Worm (Caenorhabditis elegans) whole organism, L4 larva: Measurements from ENCODE around the gene sra-12.

Experiments
- F37D6.2 ChIP-seq: sonication (generic microtip); optimal IDR thresholded peaks from 2 replicates; lab custom pipeline; 2016; ENCODE audit warnings: mild to moderate bottlenecking, missing genetic modification characterization, missing compliant biosample characterization
- F44E2.7 ChIP-seq: fragments of 200-800 bp; sonication (Bioruptor generic); IDR thresholded peaks from 2 replicates; pipeline ENCODE4 v2.1.2; 2022; ENCODE audit warnings: missing genetic modification characterization, missing compliant biosample characterization
- Y105C5A.15 ChIP-seq: fragments of 200-800 bp; sonication (Bioruptor generic); IDR thresholded peaks from 2 replicates; pipeline ENCODE4 v1.3.6; 2022; ENCODE audit warnings: missing genetic modification characterization, missing compliant biosample characterization
- Y5F2A.4 ChIP-seq: fragments of 200-800 bp; sonication (Bioruptor generic); optimal IDR thresholded peaks from 2 replicates; lab custom pipeline; 2018; ENCODE audit warnings: mild to moderate bottlenecking, missing genetic modification characterization, missing compliant biosample characterization
- aha-1 ChIP-seq: fragments of 150-350 bp; peaks from one replicate; lab custom pipeline; 2014; ENCODE audit warnings: missing biosample characterization, missing genetic modification characterization
- aly-2 ChIP-seq: sonication (generic microtip); optimal IDR thresholded peaks from 2 replicates; lab custom pipeline; 2018; ENCODE audit warnings: missing biosample characterization, missing genetic modification characterization
- attf-4 ChIP-seq: sonication (generic microtip); optimal IDR thresholded peaks from 3 replicates; lab custom pipeline; 2017; ENCODE audit warnings: missing biosample characterization, missing genetic modification characterization
- ceh-20 ChIP-seq: fragments of 200-800 bp; sonication (Bioruptor generic); IDR thresholded peaks from 2 replicates; pipeline ENCODE4 v1.3.6; 2022; ENCODE audit warnings: missing genetic modification reagents, missing genetic modification characterization, missing compliant biosample characterization
- ceh-44 ChIP-seq: fragments of 200-800 bp; sonication (Bioruptor generic); IDR thresholded peaks from 2 replicates; pipeline ENCODE4 v1.3.6; 2022; ENCODE audit warnings: missing genetic modification reagents, missing genetic modification characterization, missing compliant biosample characterization
- ceh-62 ChIP-seq: sonication (generic microtip); optimal IDR thresholded peaks from 2 replicates; lab custom pipeline; 2017; ENCODE audit warnings: missing biosample characterization, missing genetic modification characterization
- ceh-82 ChIP-seq: sonication (generic microtip); optimal IDR thresholded peaks from 2 replicates; lab custom pipeline; 2017; ENCODE audit warnings: missing biosample characterization, missing genetic modification characterization
- daf-12 ChIP-seq: fragments of 150-350 bp; optimal IDR thresholded peaks from 2 replicates; lab custom pipeline; 2014; ENCODE audit warnings: missing biosample characterization, missing genetic modification reagents, missing genetic modification characterization
- daf-16 ChIP-seq, 3 experiments: sonication (generic microtip); optimal IDR thresholded peaks; 2 replicates each; lab custom pipeline; 2016 to 2017; ENCODE audit warnings: missing genetic modification characterization in 3 of 3, missing genetic modification reagents in 3 of 3, mild to moderate bottlenecking in 2 of 3, missing compliant biosample characterization in 2 of 3, missing biosample characterization in 1 of 3, moderate library complexity in 1 of 3
- dmd-9 ChIP-seq: fragments of 200-800 bp; sonication (Bioruptor generic); IDR thresholded peaks from 2 replicates; pipeline ENCODE4 v1.3.6; 2022; ENCODE audit warnings: missing genetic modification reagents, missing genetic modification characterization, missing compliant biosample characterization
- duxl-1 ChIP-seq: sonication (generic microtip); optimal IDR thresholded peaks from 2 replicates; lab custom pipeline; 2016; ENCODE audit warnings: mild to moderate bottlenecking, missing genetic modification characterization, moderate library complexity, missing compliant biosample characterization; ENCODE audit not compliant: poor library complexity
- egl-43 ChIP-seq: fragments of 200-800 bp; sonication (Bioruptor generic); IDR thresholded peaks from 2 replicates; pipeline ENCODE4 v1.3.6; 2022; ENCODE audit warnings: missing genetic modification reagents, missing genetic modification characterization, missing compliant biosample characterization
- fkh-10 ChIP-seq: fragments of 150-350 bp; optimal IDR thresholded peaks from 2 replicates; lab custom pipeline; 2014; ENCODE audit warnings: missing biosample characterization, missing genetic modification reagents, missing genetic modification characterization
- fos-1 ChIP-seq: fragments of 150-350 bp; optimal IDR thresholded peaks from 2 replicates; lab custom pipeline; 2014; ENCODE audit warnings: missing biosample characterization, missing genetic modification characterization
- hif-1 ChIP-seq, 2 experiments: sonication (generic microtip); optimal IDR thresholded peaks; 2 replicates each; lab custom pipeline; 2016 to 2017; ENCODE audit warnings: missing compliant biosample characterization in 2 of 2, missing genetic modification characterization in 2 of 2, missing genetic modification reagents in 2 of 2, missing genotype in 2 of 2, mild to moderate bottlenecking in 1 of 2
- jun-1 ChIP-seq: fragments of 150-350 bp; optimal IDR thresholded peaks from 2 replicates; lab custom pipeline; 2014; ENCODE audit warnings: missing biosample characterization, missing genetic modification reagents, missing genetic modification characterization
- lin-13 ChIP-seq: fragments of 150-350 bp; optimal IDR thresholded peaks from 2 replicates; lab custom pipeline; 2014; ENCODE audit warnings: missing biosample characterization, missing genetic modification reagents, missing genetic modification characterization
- lir-3 ChIP-seq: sonication (generic microtip); optimal IDR thresholded peaks from 2 replicates; lab custom pipeline; 2016; ENCODE audit warnings: mild to moderate bottlenecking, missing genetic modification characterization, missing compliant biosample characterization
- madf-5 ChIP-seq, 2 experiments: fragments of 200-800 bp; sonication (Bioruptor generic); IDR thresholded peaks; 2 replicates each; pipeline ENCODE4 v1.3.6; 2022; ENCODE audit warnings: missing compliant biosample characterization in 2 of 2, missing genetic modification characterization in 2 of 2
- mdl-1 ChIP-seq, 2 experiments: fragments of 150-350 bp in 1 of 2; sonication (generic microtip) in 1 of 2; optimal IDR thresholded peaks; 2 replicates each; lab custom pipeline; 2014 to 2017; ENCODE audit warnings: missing biosample characterization in 2 of 2, missing genetic modification characterization in 2 of 2
- mep-1 ChIP-seq: fragments of 150-350 bp; sonication (generic microtip); optimal IDR thresholded peaks from 3 replicates; lab custom pipeline; 2014; ENCODE audit warnings: missing biosample characterization, missing genetic modification characterization
- mxl-3 ChIP-seq: fragments of 200-800 bp; sonication (Bioruptor generic); optimal IDR thresholded peaks from 2 replicates; lab custom pipeline; 2018; ENCODE audit warnings: mild to moderate bottlenecking, missing genetic modification characterization, missing compliant biosample characterization
- nhr-10 ChIP-seq: fragments of 150-350 bp; optimal IDR thresholded peaks from 2 replicates; lab custom pipeline; 2014; ENCODE audit warnings: missing biosample characterization, missing genetic modification characterization
- nhr-11 ChIP-seq: fragments of 150-350 bp; optimal IDR thresholded peaks from 2 replicates; lab custom pipeline; 2014; ENCODE audit warnings: missing biosample characterization, missing genetic modification characterization
- nhr-25 ChIP-seq: sonication (generic microtip); optimal IDR thresholded peaks from 2 replicates; lab custom pipeline; 2017; ENCODE audit warnings: missing genetic modification characterization, mild to moderate bottlenecking, missing compliant biosample characterization, antibody characterized with exemption, moderate library complexity, borderline replicate concordance; ENCODE audit not compliant: insufficient read depth
- nhr-41 ChIP-seq: fragments of 200-800 bp; sonication (Bioruptor generic); IDR thresholded peaks from 2 replicates; pipeline ENCODE4 v1.3.6; 2022; ENCODE audit warnings: missing genetic modification reagents, missing genetic modification characterization, missing compliant biosample characterization
- nhr-76 ChIP-seq: fragments of 150-350 bp; optimal IDR thresholded peaks from 2 replicates; lab custom pipeline; 2014; ENCODE audit warnings: missing biosample characterization, missing genetic modification characterization
- pha-4 ChIP-seq, 2 experiments: fragments of 150-350 bp in 1 of 2; fragments of 200-800 bp in 1 of 2; sonication (Bioruptor generic) in 1 of 2; IDR thresholded peaks in 1 of 2; optimal IDR thresholded peaks in 1 of 2; 2 replicates each; pipeline versions ENCODE4 v1.3.6 to Lab custom; 2014 to 2022; ENCODE audit warnings: missing genetic modification characterization in 2 of 2, missing genetic modification reagents in 2 of 2, missing biosample characterization in 1 of 2, missing compliant biosample characterization in 1 of 2
- saeg-2 ChIP-seq: fragments of 200-800 bp; sonication (Bioruptor generic); IDR thresholded peaks from 2 replicates; pipeline ENCODE4 v1.3.6; 2022; ENCODE audit warnings: missing genetic modification reagents, missing genetic modification characterization, missing compliant biosample characterization
- sdz-12 ChIP-seq: fragments of 200-800 bp; sonication (Bioruptor generic); optimal IDR thresholded peaks from 2 replicates; lab custom pipeline; 2018; ENCODE audit warnings: mild to moderate bottlenecking, missing genetic modification characterization, missing compliant biosample characterization
- set-16 ChIP-seq: fragments of 200-800 bp; sonication (Bioruptor generic); IDR thresholded peaks from 2 replicates; pipeline ENCODE4 v1.3.6; 2022; ENCODE audit warnings: missing genetic modification reagents, missing genetic modification characterization, missing compliant biosample characterization
- snpc-4 ChIP-seq: fragments of 150-350 bp; optimal IDR thresholded peaks from 2 replicates; lab custom pipeline; 2014; ENCODE audit warnings: missing biosample characterization, missing genetic modification characterization
- tag-97 ChIP-seq: fragments of 200-800 bp; sonication (Bioruptor generic); IDR thresholded peaks from 2 replicates; pipeline ENCODE4 v1.3.6; 2022; ENCODE audit warnings: missing genetic modification characterization, missing compliant biosample characterization
- unc-62 ChIP-seq, 3 experiments: fragments of 150-350 bp in 1 of 3; sonication (generic microtip); optimal IDR thresholded peaks in 2 of 3; peaks in 1 of 3; 1 replicate in 1 of 3; 2 replicates in 2 of 3; lab custom pipeline; 2014 to 2017; ENCODE audit warnings: missing biosample characterization in 3 of 3, missing genetic modification characterization in 3 of 3, missing genetic modification reagents in 3 of 3, missing genotype in 1 of 3
- zfp-2 ChIP-seq: sonication (generic microtip); optimal IDR thresholded peaks from 2 replicates; lab custom pipeline; 2016; ENCODE audit warnings: mild to moderate bottlenecking, missing genetic modification characterization, missing compliant biosample characterization
- zip-11 ChIP-seq: fragments of 200-800 bp; sonication (Bioruptor generic); IDR thresholded peaks from 2 replicates; pipeline ENCODE4 v1.3.6; 2022; ENCODE audit warnings: missing genetic modification characterization, missing compliant biosample characterization
- zip-2 ChIP-seq: fragments of 150-350 bp; optimal IDR thresholded peaks from 2 replicates; lab custom pipeline; 2014; ENCODE audit warnings: missing biosample characterization, missing genetic modification characterization
- ztf-11 ChIP-seq: fragments of 150-350 bp; optimal IDR thresholded peaks from 2 replicates; lab custom pipeline; 2014; ENCODE audit warnings: missing biosample characterization, missing genetic modification characterization

sra-12 gene

ce11 chrII:10898998-10899397 is 5.3 kb downstream of the sra-12 start (continued):
- no peak for TF ChIP-seq daf-16 (GFP tag; optimal IDR thresholded peaks at IDR 0.05; lab: Kevin White, UChicago)
- no peak for TF ChIP-seq daf-16 (tag; optimal IDR thresholded peaks at IDR 0.05; lab: Kevin White, UChicago)
- no peak for TF ChIP-seq ceh-62 (tag; lab: Kevin White, UChicago)

- no peak for TF ChIP-seq fkh-10 (GFP tag; lab: Kevin White, UChicago)
- TF ChIP-seq jun-1 (tag; lab: Kevin White, UChicago), result no peak
- no peak for TF ChIP-seq snpc-4 (tag; lab: Kevin White, UChicago)
- no peak for TF ChIP-seq ztf-11 (tag; lab: Kevin White, UChicago)
- TF ChIP-seq lir-3 (tag; lab: Kevin White, UChicago), result no peak
- TF ChIP-seq zfp-2 (tag; lab: Kevin White, UChicago), result no peak
- TF ChIP-seq tag-97 (GFP tag; lab: Robert Waterston, UW), result no peak
- TF ChIP-seq set-16 (GFP tag; lab: Robert Waterston, UW), result no peak
- no peak for TF ChIP-seq F37D6.2 (tag; lab: Kevin White, UChicago)
- TF ChIP-seq nhr-10 (tag; lab: Kevin White, UChicago), result no peak
- no peak for TF ChIP-seq hif-1 (tag; optimal IDR thresholded peaks at IDR 0.05; lab: Kevin White, UChicago)
- TF ChIP-seq daf-12 (tag; lab: Kevin White, UChicago), result no peak
- TF ChIP-seq aly-2 (tag; lab: Kevin White, UChicago), result no peak
These were observed 8.3 kb downstream of the sra-12 start for ce11 chrII:10895959-10896358.

ce11 chrII:10894996-10895395 is 9.3 kb downstream of the sra-12 start, which contains the start of gene sra-10:
Gene sra-10 (minus strand): TSS chrII:10895096.
- TF ChIP-seq ceh-82 (tag; lab: Kevin White, UChicago) (no peak), ceh-20 (GFP tag; lab: Robert Waterston, UW) (no peak), F44E2.7 (GFP tag; lab: Robert Waterston, UW) (no peak), madf-5 (GFP tag; IDR thresholded peaks at IDR 0.05; lab: Robert Waterston, UW) (no peak), nhr-76 (no peak), Y5F2A.4 (GFP tag; lab: Kevin White, UChicago) (no peak), aha-1 (tag; lab: Kevin White, UChicago) (no peak)

ce11 chrII:10888979-10889378 is 15.3 kb downstream of the sra-12 start, which contains the start of gene ptr-8:
Gene ptr-8 (plus strand): TSS chrII:10889279.
- TF ChIP-seq duxl-1 (tag; lab: Kevin White, UChicago), result no peak

ce11 chrII:10887097-10887496 is 17.2 kb downstream of the sra-12 start:
- TF ChIP-seq mep-1 (tag; lab: Kevin White, UChicago) (peak; percentile 7), egl-43 (GFP tag; lab: Robert Waterston, UW) (no peak), nhr-10 (tag; lab: Kevin White, UChicago) (no peak), ztf-11 (tag; lab: Kevin White, UChicago) (no peak), ceh-62 (tag; lab: Kevin White, UChicago) (no peak), madf-5 (GFP tag; IDR thresholded peaks at IDR 0.05; lab: Robert Waterston, UW) (no peak), lin-13 (GFP tag; lab: Kevin White, UChicago) (no peak), sdz-12 (GFP tag; lab: Kevin White, UChicago) (no peak), pha-4 (GFP tag; IDR thresholded peaks at IDR 0.05; lab: Robert Waterston, UW) (no peak), pha-4 (tag; optimal IDR thresholded peaks at IDR 0.05; lab: Kevin White, UChicago) (no peak), nhr-25 (peak; percentile 29), mdl-1 (tag; optimal IDR thresholded peaks at IDR 0.05; lab: Kevin White, UChicago) (peak in 1 of 2 experiments; percentile 38), zip-2 (tag; lab: Kevin White, UChicago) (no peak), saeg-2 (GFP tag; lab: Robert Waterston, UW) (no peak), nhr-11 (tag; lab: Kevin White, UChicago) (no peak), zip-11 (GFP tag; lab: Robert Waterston, UW) (no peak), aha-1 (tag; lab: Kevin White, UChicago) (peak; percentile 19), hif-1 (tag; optimal IDR thresholded peaks at IDR 0.05; lab: Kevin White, UChicago) (no peak), nhr-41 (GFP tag; lab: Robert Waterston, UW) (no peak), attf-4 (tag; lab: Kevin White, UChicago) (no peak), fos-1 (tag; lab: Kevin White, UChicago) (no peak), mxl-3 (GFP tag; lab: Kevin White, UChicago) (no peak), dmd-9 (GFP tag; lab: Robert Waterston, UW) (no peak), Y105C5A.15 (no peak), unc-62 (GFP tag; optimal IDR thresholded peaks at IDR 0.05 in 1 of 2; lab: Kevin White, UChicago) (peak in 1 of 2 experiments; percentile 87), unc-62 (tag; optimal IDR thresholded peaks at IDR 0.05; lab: Kevin White, UChicago) (no peak), ceh-44 (no peak)
